Fruit fly (Drosophila melanogaster) whole organism, prepupa: Measurements from ENCODE around the gene CG34303.
A peak's percentile ranks its signal among the peaks of the same experiment; 100 is the strongest.

ENCODE experiments used
- CG10631 ChIP-seq: fragments of 200-800 bp; sonication (Bioruptor generic); optimal IDR thresholded peaks from 2 replicates; lab custom pipeline; 2016; ENCODE audit warnings: missing biosample characterization, missing genetic modification characterization
- CG10669 ChIP-seq: fragments of 200-800 bp; sonication (Bioruptor generic); optimal IDR thresholded peaks from 3 replicates; lab custom pipeline; 2018; ENCODE audit warnings: missing biosample characterization, mild to moderate bottlenecking, missing genetic modification characterization, moderate library complexity
- CG11762 ChIP-seq: fragments of 200-800 bp; sonication (Bioruptor generic); optimal IDR thresholded peaks from 3 replicates; lab custom pipeline; 2016; ENCODE audit warnings: missing biosample characterization, missing genetic modification characterization; ENCODE audit not compliant: insufficient read depth
- CG11902 ChIP-seq: fragments of 200-800 bp; sonication (Bioruptor generic); optimal IDR thresholded peaks from 3 replicates; lab custom pipeline; 2016; ENCODE audit warnings: missing biosample characterization, missing genetic modification characterization
- CG15336 ChIP-seq: fragments of 200-800 bp; sonication (Bioruptor generic); IDR thresholded peaks from 2 replicates; pipeline ENCODE4 v1.3.6; 2022; ENCODE audit warnings: missing biosample characterization, missing genetic modification characterization
- CG1621 ChIP-seq: fragments of 200-800 bp; sonication (Bioruptor generic); optimal IDR thresholded peaks from 3 replicates; lab custom pipeline; 2018; ENCODE audit warnings: missing biosample characterization, mild to moderate bottlenecking, missing genetic modification characterization
- CG16779 ChIP-seq: fragments of 200-800 bp; sonication (Bioruptor generic); optimal IDR thresholded peaks from 3 replicates; lab custom pipeline; 2017; ENCODE audit warnings: missing biosample characterization, mild to moderate bottlenecking, missing genetic modification characterization
- CG3032 ChIP-seq: fragments of 200-800 bp; optimal IDR thresholded peaks from 2 replicates; lab custom pipeline; 2019; ENCODE audit warnings: missing biosample characterization, mild to moderate bottlenecking, missing genetic modification characterization, moderate library complexity
- CG32006 ChIP-seq: fragments of 200-800 bp; sonication (Bioruptor generic); optimal IDR thresholded peaks from 3 replicates; lab custom pipeline; 2017; ENCODE audit warnings: missing biosample characterization, mild to moderate bottlenecking, missing genetic modification characterization
- CG3919 ChIP-seq: fragments of 200-800 bp; sonication (Bioruptor generic); optimal IDR thresholded peaks from 3 replicates; lab custom pipeline; 2016; ENCODE audit warnings: missing biosample characterization, missing genetic modification characterization
- CG4318 ChIP-seq: fragments of 200-800 bp; sonication (Bioruptor generic); optimal IDR thresholded peaks from 3 replicates; lab custom pipeline; 2017; ENCODE audit warnings: missing biosample characterization, mild to moderate bottlenecking, missing genetic modification characterization
- CG6163 ChIP-seq: fragments of 200-800 bp; sonication (Bioruptor generic); IDR thresholded peaks from 3 replicates; pipeline ENCODE4 v1.3.6; 2022; ENCODE audit warnings: missing biosample characterization, missing genetic modification characterization
- CG6276 ChIP-seq: fragments of 200-800 bp; sonication (Bioruptor generic); optimal IDR thresholded peaks from 2 replicates; lab custom pipeline; 2017; ENCODE audit warnings: missing biosample characterization, mild to moderate bottlenecking, missing genetic modification characterization
- CG6792 ChIP-seq: fragments of 200-800 bp; sonication (Bioruptor generic); optimal IDR thresholded peaks from 3 replicates; lab custom pipeline; 2016; ENCODE audit warnings: missing biosample characterization, missing genetic modification characterization
- CG6854 ChIP-seq: fragments of 200-800 bp; sonication (Bioruptor generic); optimal IDR thresholded peaks from 2 replicates; lab custom pipeline; 2017; ENCODE audit warnings: missing biosample characterization, mild to moderate bottlenecking, missing genetic modification characterization
- CG7368 ChIP-seq: fragments of 200-800 bp; sonication (Bioruptor generic); optimal IDR thresholded peaks from 3 replicates; lab custom pipeline; 2016; ENCODE audit warnings: missing biosample characterization, missing genetic modification characterization
- CG8119 ChIP-seq: fragments of 200-800 bp; sonication (Bioruptor generic); IDR thresholded peaks from 3 replicates; pipeline ENCODE4 v1.3.6; 2022; ENCODE audit warnings: missing biosample characterization, missing genetic modification characterization
- CG8319 ChIP-seq: fragments of 200-800 bp; sonication (Bioruptor generic); optimal IDR thresholded peaks from 3 replicates; lab custom pipeline; 2016; ENCODE audit warnings: missing biosample characterization, missing genetic modification characterization
- CG8632 ChIP-seq: fragments of 200-800 bp; sonication (Bioruptor generic); optimal IDR thresholded peaks from 3 replicates; lab custom pipeline; 2016; ENCODE audit warnings: missing biosample characterization, missing genetic modification characterization
- CG9139 ChIP-seq: fragments of 200-800 bp; sonication (Bioruptor generic); optimal IDR thresholded peaks from 3 replicates; lab custom pipeline; 2017; ENCODE audit warnings: missing biosample characterization, mild to moderate bottlenecking, missing genetic modification characterization
- Eip75B ChIP-seq: fragments of 200-800 bp; sonication (Bioruptor generic); optimal IDR thresholded peaks from 3 replicates; lab custom pipeline; 2016; ENCODE audit warnings: missing biosample characterization, missing genetic modification characterization
- Eip78C ChIP-seq: fragments of 200-800 bp; sonication (Bioruptor generic); peaks from one replicate; lab custom pipeline; 2016; ENCODE audit warnings: missing biosample characterization, missing genetic modification characterization
- Ets21C ChIP-seq: fragments of 200-800 bp; sonication (Bioruptor generic); optimal IDR thresholded peaks from 3 replicates; lab custom pipeline; 2016; ENCODE audit warnings: missing biosample characterization, missing genetic modification characterization
- Ets96B ChIP-seq: fragments of 200-800 bp; optimal IDR thresholded peaks from 2 replicates; lab custom pipeline; 2019; ENCODE audit warnings: missing biosample characterization, mild to moderate bottlenecking, missing genetic modification characterization, moderate library complexity
- Hr39 ChIP-seq: fragments of 200-800 bp; sonication (Bioruptor generic); optimal IDR thresholded peaks from 2 replicates; lab custom pipeline; 2016; ENCODE audit warnings: missing biosample characterization, missing genetic modification characterization
- Hr4 ChIP-seq: fragments of 200-800 bp; sonication (Bioruptor generic); optimal IDR thresholded peaks from 3 replicates; lab custom pipeline; 2016; ENCODE audit warnings: missing biosample characterization, missing genetic modification characterization
- Lpt ChIP-seq: fragments of 200-800 bp; sonication (Bioruptor generic); optimal IDR thresholded peaks from 3 replicates; lab custom pipeline; 2016; ENCODE audit warnings: missing biosample characterization, missing genetic modification characterization
- Sox15 ChIP-seq: fragments of 200-800 bp; sonication (Bioruptor generic); optimal IDR thresholded peaks from 3 replicates; lab custom pipeline; 2016; ENCODE audit warnings: missing biosample characterization, missing genetic modification characterization
- acj6 ChIP-seq: fragments of 200-800 bp; sonication (Bioruptor generic); optimal IDR thresholded peaks from 3 replicates; lab custom pipeline; 2016; ENCODE audit warnings: missing biosample characterization, missing genetic modification characterization
- cyc ChIP-seq: fragments of 200-800 bp; sonication (Bioruptor generic); optimal IDR thresholded peaks from 3 replicates; lab custom pipeline; 2016; ENCODE audit warnings: missing biosample characterization, missing genetic modification characterization
- dac ChIP-seq: fragments of 200-800 bp; sonication (Bioruptor generic); optimal IDR thresholded peaks from 2 replicates; lab custom pipeline; 2017; ENCODE audit warnings: missing biosample characterization, mild to moderate bottlenecking, missing genetic modification characterization
- dsx ChIP-seq: fragments of 200-800 bp; optimal IDR thresholded peaks from 3 replicates; lab custom pipeline; 2019; ENCODE audit warnings: missing biosample characterization, mild to moderate bottlenecking, missing genetic modification characterization, moderate library complexity; ENCODE audit not compliant: poor library complexity, severe bottlenecking
- eg ChIP-seq: fragments of 200-800 bp; sonication (Bioruptor generic); IDR thresholded peaks from 3 replicates; pipeline ENCODE4 v1.3.6; 2022; ENCODE audit warnings: missing biosample characterization, missing genetic modification characterization
- esn ChIP-seq: fragments of 200-800 bp; sonication (Bioruptor generic); optimal IDR thresholded peaks from 2 replicates; lab custom pipeline; 2016; ENCODE audit warnings: missing biosample characterization, mild to moderate bottlenecking, missing genetic modification characterization, moderate library complexity
- fd59A ChIP-seq: fragments of 200-800 bp; sonication (Bioruptor generic); optimal IDR thresholded peaks from 2 replicates; lab custom pipeline; 2017; ENCODE audit warnings: missing biosample characterization, mild to moderate bottlenecking, missing genetic modification characterization, missing genetic modification reagents
- fkh ChIP-seq: fragments of 200-800 bp; sonication (Bioruptor generic); optimal IDR thresholded peaks from 3 replicates; lab custom pipeline; 2017; ENCODE audit warnings: missing biosample characterization, mild to moderate bottlenecking, missing genetic modification characterization, moderate library complexity
- net ChIP-seq: fragments of 200-800 bp; sonication (Bioruptor generic); optimal IDR thresholded peaks from 3 replicates; lab custom pipeline; 2016; ENCODE audit warnings: missing biosample characterization, missing genetic modification characterization
- pdm3 ChIP-seq: fragments of 200-800 bp; sonication (Bioruptor generic); optimal IDR thresholded peaks from 3 replicates; lab custom pipeline; 2016; ENCODE audit warnings: missing biosample characterization, missing genetic modification characterization
- spab ChIP-seq: fragments of 200-800 bp; sonication (Bioruptor generic); optimal IDR thresholded peaks from 2 replicates; lab custom pipeline; 2017; ENCODE audit warnings: missing biosample characterization, mild to moderate bottlenecking, missing genetic modification characterization, missing genetic modification reagents
- svp ChIP-seq: fragments of 200-800 bp; sonication (Bioruptor generic); peaks from one replicate; lab custom pipeline; 2016; ENCODE audit warnings: missing biosample characterization, missing genetic modification characterization
- topi ChIP-seq: fragments of 200-800 bp; sonication (Bioruptor generic); optimal IDR thresholded peaks from 3 replicates; lab custom pipeline; 2016; ENCODE audit warnings: missing biosample characterization, missing genetic modification characterization

CG34303 gene

DNA sequence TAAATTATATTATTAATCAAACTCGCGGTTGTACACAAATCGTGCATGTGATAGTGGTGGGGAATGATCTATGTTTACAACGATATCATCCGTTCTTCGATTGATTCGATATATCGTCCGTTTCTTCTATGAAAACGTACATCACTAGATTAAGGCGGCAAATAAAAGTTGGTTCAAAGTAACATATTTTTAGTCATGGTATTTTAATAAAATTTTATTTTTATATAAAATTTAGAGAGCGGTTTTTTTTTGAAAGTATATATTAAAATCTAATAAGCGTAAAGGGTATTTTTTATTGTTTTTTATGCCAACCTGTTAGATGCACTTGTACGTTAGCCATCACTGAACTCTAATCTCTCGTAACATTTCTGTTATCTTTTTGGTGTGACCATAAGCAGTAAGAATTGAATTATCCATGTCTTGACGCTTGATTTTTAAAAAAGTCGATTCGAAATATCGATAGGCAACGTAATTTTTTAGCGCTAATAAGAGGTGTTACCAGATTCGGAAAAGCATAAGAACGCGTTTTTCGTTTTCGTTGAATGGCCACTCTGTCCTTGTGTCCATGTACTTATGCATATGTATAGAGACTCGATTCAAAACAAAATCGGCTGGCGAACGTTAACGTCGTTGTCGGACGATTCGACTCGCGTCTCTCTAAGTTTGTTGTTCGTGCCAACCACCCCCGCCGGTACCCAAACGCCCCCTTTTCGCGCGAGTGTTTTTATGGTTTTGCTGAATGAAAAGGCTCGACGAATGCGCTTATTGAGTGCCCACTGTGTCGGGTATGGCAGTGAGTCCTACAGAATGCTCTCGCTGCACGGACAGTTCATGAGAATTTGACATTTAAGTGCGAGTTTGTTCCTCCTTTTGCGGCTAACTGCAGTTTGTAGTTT, 7.3 kb downstream of the CG34303 start, which contains the start of the genes TAF1B and Invadolysin (continued):
- TF ChIP-seq CG16779 (tag; lab: Kevin White, UChicago) (peak; percentile 19), CG3919 (GFP tag; lab: Kevin White, UChicago) (peak; percentile 54), CG11902 (GFP tag; lab: Kevin White, UChicago) (no peak), net (GFP tag; lab: Kevin White, UChicago) (peak; percentile 49), CG3032 (tag; lab: Kevin White, UChicago) (no peak), CG10631 (GFP tag; lab: Kevin White, UChicago) (peak; percentile 61), cyc (GFP tag; lab: Kevin White, UChicago) (peak; percentile 43), CG6792 (no peak), CG32006 (GFP tag; lab: Kevin White, UChicago) (no peak), Lpt (GFP tag; lab: Kevin White, UChicago) (no peak)
- TF ChIP-seq, all 60 proteins: peak for 39

- TF ChIP-seq CG10669 (GFP tag; lab: Kevin White, UChicago) (no peak), CG32006 (GFP tag; lab: Kevin White, UChicago) (no peak), CG10631 (GFP tag; lab: Kevin White, UChicago) (no peak), Hr4 (GFP tag; lab: Kevin White, UChicago) (no peak), acj6 (GFP tag; lab: Kevin White, UChicago) (no peak), CG11762 (GFP tag; lab: Kevin White, UChicago) (no peak), CG9139 (GFP tag; lab: Kevin White, UChicago) (no peak)
These were observed 8.9 kb downstream of the CG34303 start, which contains the start of gene CG42759 for dm6 chr3R:10142770-10143169. Gene CG42759 (plus strand): TSS chr3R:10143070.

DNA sequence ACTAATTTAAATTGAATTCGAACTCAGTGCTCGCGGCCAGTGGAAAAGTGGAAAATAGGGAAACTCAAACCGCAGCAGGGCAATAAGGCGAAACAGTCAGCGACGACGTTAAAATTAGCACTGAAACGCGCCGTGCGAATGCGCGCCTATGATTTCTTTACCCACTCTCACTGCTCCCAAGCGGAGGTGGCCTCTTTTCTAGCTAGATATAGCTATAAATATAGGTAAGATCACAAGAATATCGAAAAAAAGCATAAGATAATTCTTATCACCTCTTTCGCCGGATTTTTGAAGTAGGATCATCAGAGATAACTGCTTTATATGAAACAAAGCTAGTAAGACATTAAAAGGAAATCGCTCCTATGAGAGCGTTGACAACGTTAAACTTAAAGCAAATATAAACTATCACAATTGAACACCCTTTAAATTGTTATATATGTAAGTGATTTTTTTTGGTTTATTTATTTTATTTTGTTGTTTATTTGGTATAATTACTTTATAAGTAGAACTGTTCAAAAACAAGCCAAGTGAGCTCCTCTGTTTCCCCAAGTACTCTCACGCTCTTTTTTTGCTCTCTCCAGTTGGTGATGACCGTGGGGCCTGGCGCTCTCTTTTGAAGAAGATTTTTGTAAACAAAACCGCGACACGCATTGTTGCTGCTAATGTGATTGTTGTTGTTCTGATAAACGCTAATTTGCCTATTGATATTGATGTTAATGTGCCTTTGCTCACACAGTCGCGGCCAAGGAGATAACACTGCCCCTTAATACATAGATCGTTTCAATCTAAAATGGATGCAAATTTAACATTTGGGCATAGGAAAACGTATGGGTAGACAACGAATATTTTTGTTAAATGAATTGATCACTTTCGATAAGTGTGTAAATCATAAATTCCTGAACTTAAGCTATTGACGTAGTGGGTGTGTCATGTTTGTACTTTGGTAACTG, 11.8 kb downstream of the CG34303 start, which contains the start of gene tws:
Gene tws, minus strand, starts transcription at position 124 of the 950 bp plus-strand sequence.
- TF ChIP-seq CG6163 (GFP tag; lab: Robert Waterston, UW) = no peak
- TF ChIP-seq CG6854 = peak; percentile 29
- no peak for TF ChIP-seq CG8632 (GFP tag; lab: Kevin White, UChicago)
- TF ChIP-seq CG7368 (GFP tag; lab: Kevin White, UChicago) = no peak
- peak; percentile 22 for TF ChIP-seq CG6276
- peak; percentile 47 for TF ChIP-seq Ets96B
- no peak for TF ChIP-seq dsx
- TF ChIP-seq CG15336 (GFP tag; lab: Robert Waterston, UW) = peak; percentile 42; the same call in 1 of the 2 replicates
- peak; percentile 12 for TF ChIP-seq Hr39 (GFP tag; lab: Kevin White, UChicago)
- peak; percentile 43 for TF ChIP-seq CG16779 (tag; lab: Kevin White, UChicago)
- no peak for TF ChIP-seq Ets21C
- TF ChIP-seq spab (GFP tag; lab: Kevin White, UChicago) = peak; percentile 47
- TF ChIP-seq dac (GFP tag; lab: Kevin White, UChicago) = no peak
- no peak for TF ChIP-seq Sox15 (GFP tag; lab: Kevin White, UChicago)
- TF ChIP-seq eg (GFP tag; lab: Robert Waterston, UW) = peak; percentile 72
- peak; percentile 52 for TF ChIP-seq esn (GFP tag; lab: Kevin White, UChicago)
- no peak for TF ChIP-seq CG10631 (GFP tag; lab: Kevin White, UChicago)
- peak; percentile 29 for TF ChIP-seq Eip75B (GFP tag; lab: Kevin White, UChicago)
- peak; percentile 52 for TF ChIP-seq net (GFP tag; lab: Kevin White, UChicago)
- peak; percentile 39 for TF ChIP-seq Hr4 (GFP tag; lab: Kevin White, UChicago)
- peak; percentile 30 for TF ChIP-seq topi (GFP tag; lab: Kevin White, UChicago)
- peak; percentile 52 for TF ChIP-seq acj6 (GFP tag; lab: Kevin White, UChicago)
- TF ChIP-seq pdm3 (GFP tag; lab: Kevin White, UChicago) = peak; percentile 24
- TF ChIP-seq fd59A (GFP tag; lab: Kevin White, UChicago) = peak; percentile 25
- TF ChIP-seq fkh (GFP tag; lab: Kevin White, UChicago) = peak; percentile 42
- peak; percentile 22 for TF ChIP-seq svp
- TF ChIP-seq CG4318 (GFP tag; lab: Kevin White, UChicago) = peak; percentile 29
- TF ChIP-seq CG10669 (GFP tag; lab: Kevin White, UChicago) = peak; percentile 12
- TF ChIP-seq CG32006 (GFP tag; lab: Kevin White, UChicago) = peak; percentile 69
- TF ChIP-seq Eip78C = peak; percentile 92
- peak; percentile 13 for TF ChIP-seq CG3919 (GFP tag; lab: Kevin White, UChicago)
- peak; percentile 16 for TF ChIP-seq CG1621 (tag; lab: Kevin White, UChicago)
- no peak for TF ChIP-seq CG8319
- TF ChIP-seq CG8119 = peak; percentile 51; the same call in 1 of the 3 replicates
